Worm (Caenorhabditis elegans) whole organism, L2 larva: ENCODE data around the gene Y51H4A.5.

Experiments
- C34F6.9 ChIP-seq: fragments of 150-350 bp; optimal IDR thresholded peaks from 2 replicates; lab custom pipeline; 2014; ENCODE audit warnings: missing biosample characterization, missing genetic modification characterization
- F13H6.1 ChIP-seq: sonication (generic microtip); optimal IDR thresholded peaks from 2 replicates; lab custom pipeline; 2016; ENCODE audit warnings: missing genetic modification characterization, missing compliant biosample characterization
- R02D3.7 ChIP-seq: fragments of 150-350 bp; optimal IDR thresholded peaks from 2 replicates; lab custom pipeline; 2014; ENCODE audit warnings: missing biosample characterization, missing genetic modification characterization
- Y55F3AM.14 ChIP-seq: fragments of 200-800 bp; sonication (Bioruptor generic); optimal IDR thresholded peaks from 2 replicates; lab custom pipeline; 2018; ENCODE audit warnings: mild to moderate bottlenecking, missing genetic modification characterization, missing compliant biosample characterization
- ZK546.5 ChIP-seq: sonication (generic microtip); optimal IDR thresholded peaks from 2 replicates; lab custom pipeline; 2017; ENCODE audit warnings: missing biosample characterization, missing genetic modification characterization
- alr-1 ChIP-seq: fragments of 150-350 bp; optimal IDR thresholded peaks from 2 replicates; lab custom pipeline; 2014; ENCODE audit warnings: missing biosample characterization, missing genetic modification characterization
- aly-2 ChIP-seq: fragments of 150-350 bp; optimal IDR thresholded peaks from 2 replicates; lab custom pipeline; 2014; ENCODE audit warnings: missing biosample characterization, missing genetic modification characterization
- ama-1 ChIP-seq: fragments of 150-350 bp; optimal IDR thresholded peaks from 2 replicates; lab custom pipeline; 2018; ENCODE audit warnings: inconsistent platforms
- blmp-1 ChIP-seq: sonication (generic microtip); optimal IDR thresholded peaks from 2 replicates; lab custom pipeline; 2017; ENCODE audit warnings: missing genetic modification characterization, mild to moderate bottlenecking, missing compliant biosample characterization, antibody characterized with exemption, moderate library complexity; ENCODE audit not compliant: insufficient read depth
- ceh-16 ChIP-seq: fragments of 150-350 bp; optimal IDR thresholded peaks from 2 replicates; lab custom pipeline; 2014; ENCODE audit warnings: missing biosample characterization, missing genetic modification characterization
- ceh-82 ChIP-seq: fragments of 150-350 bp; optimal IDR thresholded peaks from 2 replicates; lab custom pipeline; 2014; ENCODE audit warnings: missing biosample characterization, missing genetic modification characterization
- crh-2 ChIP-seq: sonication (generic microtip); optimal IDR thresholded peaks from 2 replicates; lab custom pipeline; 2017; ENCODE audit warnings: missing biosample characterization, missing genetic modification characterization
- dmd-4 ChIP-seq: sonication (generic microtip); optimal IDR thresholded peaks from 2 replicates; lab custom pipeline; 2017; ENCODE audit warnings: missing biosample characterization, missing genetic modification characterization
- egl-27 ChIP-seq: sonication (generic microtip); optimal IDR thresholded peaks from 3 replicates; lab custom pipeline; 2017; ENCODE audit warnings: missing biosample characterization, missing genetic modification reagents, missing genetic modification characterization
- elt-1 ChIP-seq: fragments of 150-350 bp; optimal IDR thresholded peaks from 2 replicates; lab custom pipeline; 2014; ENCODE audit warnings: missing biosample characterization, missing genetic modification characterization
- elt-3 ChIP-seq: sonication (generic microtip); optimal IDR thresholded peaks from 2 replicates; lab custom pipeline; 2017; ENCODE audit warnings: missing biosample characterization, missing genetic modification characterization
- fos-1 ChIP-seq: fragments of 150-350 bp; optimal IDR thresholded peaks from 2 replicates; lab custom pipeline; 2014; ENCODE audit warnings: missing biosample characterization, missing genetic modification characterization
- gmeb-1 ChIP-seq: fragments of 150-350 bp; optimal IDR thresholded peaks from 2 replicates; lab custom pipeline; 2014; ENCODE audit warnings: missing biosample characterization, missing genetic modification characterization
- lin-11 ChIP-seq: fragments of 150-350 bp; sonication (generic microtip); optimal IDR thresholded peaks from 2 replicates; lab custom pipeline; 2014; ENCODE audit warnings: missing biosample characterization, missing genetic modification characterization, inconsistent platforms, mixed read lengths
- lin-13 ChIP-seq: fragments of 150-350 bp; optimal IDR thresholded peaks from 2 replicates; lab custom pipeline; 2014; ENCODE audit warnings: missing biosample characterization, missing genetic modification reagents, missing genetic modification characterization
- lin-39 ChIP-seq: fragments of 150-350 bp; optimal IDR thresholded peaks from 2 replicates; lab custom pipeline; 2014; ENCODE audit warnings: missing biosample characterization, missing genetic modification reagents, missing genetic modification characterization
- lsy-2 ChIP-seq, 2 experiments: fragments of 150-350 bp in 1 of 2; sonication (generic microtip) in 1 of 2; optimal IDR thresholded peaks; 2 replicates each; lab custom pipeline; 2014 to 2017; ENCODE audit warnings: missing biosample characterization in 2 of 2, missing genetic modification characterization in 2 of 2
- mab-5 ChIP-seq: fragments of 150-350 bp; optimal IDR thresholded peaks from 2 replicates; lab custom pipeline; 2014; ENCODE audit warnings: missing biosample characterization, missing genetic modification characterization
- mbf-1 ChIP-seq: sonication (generic microtip); optimal IDR thresholded peaks from 2 replicates; lab custom pipeline; 2017; ENCODE audit warnings: missing biosample characterization, missing genetic modification characterization
- mdl-1 ChIP-seq, 2 experiments: fragments of 150-350 bp in 1 of 2; sonication (generic microtip) in 1 of 2; optimal IDR thresholded peaks; 2 replicates each; lab custom pipeline; 2017; ENCODE audit warnings: missing biosample characterization in 2 of 2, missing genetic modification characterization in 2 of 2
- nhr-10 ChIP-seq: sonication (generic microtip); optimal IDR thresholded peaks from 2 replicates; lab custom pipeline; 2017; ENCODE audit warnings: missing biosample characterization, missing genetic modification characterization
- nhr-11 ChIP-seq: fragments of 150-350 bp; optimal IDR thresholded peaks from 2 replicates; lab custom pipeline; 2014; ENCODE audit warnings: missing biosample characterization, missing genetic modification characterization
- nhr-12 ChIP-seq: fragments of 150-350 bp; optimal IDR thresholded peaks from 2 replicates; lab custom pipeline; 2014; ENCODE audit warnings: missing biosample characterization, missing genetic modification characterization
- nhr-129 ChIP-seq: fragments of 150-350 bp; optimal IDR thresholded peaks from 2 replicates; lab custom pipeline; 2014; ENCODE audit warnings: missing biosample characterization, missing genetic modification characterization
- nhr-21 ChIP-seq: fragments of 150-350 bp; optimal IDR thresholded peaks from 2 replicates; lab custom pipeline; 2014; ENCODE audit warnings: missing biosample characterization, missing genetic modification characterization
- nhr-23 ChIP-seq: fragments of 150-350 bp; optimal IDR thresholded peaks from 2 replicates; lab custom pipeline; 2014; ENCODE audit warnings: missing biosample characterization, missing genetic modification reagents, missing genetic modification characterization
- nhr-237 ChIP-seq: fragments of 150-350 bp; optimal IDR thresholded peaks from 2 replicates; lab custom pipeline; 2014; ENCODE audit warnings: missing biosample characterization, missing genetic modification characterization
- nhr-25 ChIP-seq: fragments of 150-350 bp; sonication (generic microtip); optimal IDR thresholded peaks from 3 replicates; lab custom pipeline; 2014; ENCODE audit warnings: missing biosample characterization, missing genetic modification characterization
- nhr-6 ChIP-seq: fragments of 150-350 bp; optimal IDR thresholded peaks from 2 replicates; lab custom pipeline; 2014; ENCODE audit warnings: missing biosample characterization, missing genetic modification characterization
- nhr-77 ChIP-seq: fragments of 150-350 bp; optimal IDR thresholded peaks from 2 replicates; lab custom pipeline; 2014; ENCODE audit warnings: missing biosample characterization, missing genetic modification characterization
- peb-1 ChIP-seq: fragments of 150-350 bp; optimal IDR thresholded peaks from 2 replicates; lab custom pipeline; 2014; ENCODE audit warnings: missing biosample characterization, missing genetic modification characterization
- sem-4 ChIP-seq: fragments of 150-350 bp; optimal IDR thresholded peaks from 2 replicates; lab custom pipeline; 2014; ENCODE audit warnings: missing biosample characterization, missing genetic modification reagents, missing genetic modification characterization
- skn-1 ChIP-seq: sonication (generic microtip); optimal IDR thresholded peaks from 2 replicates; lab custom pipeline; 2017; ENCODE audit warnings: missing biosample characterization, missing genetic modification characterization
- sma-3 ChIP-seq: sonication (generic microtip); optimal IDR thresholded peaks from 2 replicates; lab custom pipeline; 2016; ENCODE audit warnings: missing genetic modification reagents, missing genetic modification characterization, missing compliant biosample characterization
- sma-9 ChIP-seq, 2 experiments: fragments of 150-350 bp in 1 of 2; sonication (generic microtip) in 1 of 2; optimal IDR thresholded peaks; 2 replicates each; lab custom pipeline; 2014 to 2016; ENCODE audit warnings: missing genetic modification characterization in 2 of 2, mild to moderate bottlenecking in 1 of 2, missing biosample characterization in 1 of 2, missing compliant biosample characterization in 1 of 2, missing genetic modification reagents in 1 of 2, moderate library complexity in 1 of 2
- snpc-4 ChIP-seq: fragments of 150-350 bp; optimal IDR thresholded peaks from 2 replicates; lab custom pipeline; 2014; ENCODE audit warnings: missing biosample characterization, missing genetic modification characterization
- unc-39 ChIP-seq: fragments of 150-350 bp; optimal IDR thresholded peaks from 2 replicates; lab custom pipeline; 2014; ENCODE audit warnings: missing biosample characterization, missing genetic modification characterization
- unc-55 ChIP-seq: fragments of 150-350 bp; sonication (generic microtip); optimal IDR thresholded peaks from 3 replicates; lab custom pipeline; 2014; ENCODE audit warnings: missing biosample characterization, missing genetic modification reagents, missing genetic modification characterization
- unc-62 ChIP-seq: fragments of 150-350 bp; optimal IDR thresholded peaks from 2 replicates; lab custom pipeline; 2014; ENCODE audit warnings: missing biosample characterization, missing genetic modification reagents, missing genetic modification characterization
- zag-1 ChIP-seq: fragments of 150-350 bp; optimal IDR thresholded peaks from 2 replicates; lab custom pipeline; 2014; ENCODE audit warnings: missing biosample characterization, missing genetic modification characterization
- ztf-1 ChIP-seq: fragments of 200-800 bp; sonication (Bioruptor generic); conservative IDR thresholded peaks from 2 replicates; pipeline ENCODE4 v1.3.6; 2022; ENCODE audit warnings: missing genetic modification characterization, missing compliant biosample characterization
- ztf-11 ChIP-seq: sonication (generic microtip); optimal IDR thresholded peaks from 2 replicates; lab custom pipeline; 2017; ENCODE audit warnings: missing biosample characterization, missing genetic modification characterization
- ztf-4 ChIP-seq: fragments of 150-350 bp; optimal IDR thresholded peaks from 2 replicates; lab custom pipeline; 2014; ENCODE audit warnings: missing biosample characterization, missing genetic modification characterization

The Y51H4A.5 gene

ce11 chrIV:16498031-16498442 is 27.9 kb downstream of the Y51H4A.5 start:
- TF ChIP-seq gmeb-1 (tag; lab: Kevin White, UChicago), result no peak
- TF ChIP-seq nhr-25, result peak; percentile 54
- TF ChIP-seq lin-13 (GFP tag; lab: Kevin White, UChicago), result peak; percentile 42
- TF ChIP-seq nhr-12 (tag; lab: Kevin White, UChicago), result no peak
- TF ChIP-seq nhr-21 (tag; lab: Kevin White, UChicago), result peak; percentile 52
- TF ChIP-seq Y55F3AM.14, result no peak
- TF ChIP-seq lsy-2 (tag; optimal IDR thresholded peaks at IDR 0.05; lab: Kevin White, UChicago), result peak; percentile 7 to 69
- TF ChIP-seq C34F6.9 (tag; lab: Kevin White, UChicago), result peak; percentile 79
- no peak for TF ChIP-seq lin-11 (tag; lab: Kevin White, UChicago)
- no peak for TF ChIP-seq lin-39
- TF ChIP-seq egl-27 (tag; lab: Kevin White, UChicago), result peak; percentile 31
- TF ChIP-seq nhr-11 (tag; lab: Kevin White, UChicago), result no peak
- TF ChIP-seq fos-1 (tag; lab: Kevin White, UChicago), result peak; percentile 44
- peak; percentile 66 for TF ChIP-seq nhr-6 (tag; lab: Kevin White, UChicago)
- peak; percentile 94 for TF ChIP-seq F13H6.1 (tag; lab: Kevin White, UChicago)
- no peak for TF ChIP-seq aly-2 (tag; lab: Kevin White, UChicago)
- peak; percentile 87 for TF ChIP-seq sem-4 (tag; lab: Kevin White, UChicago)
- no peak for TF ChIP-seq nhr-237 (tag; lab: Kevin White, UChicago)
- TF ChIP-seq ceh-16 (tag; lab: Kevin White, UChicago), result no peak
- no peak for TF ChIP-seq R02D3.7
- TF ChIP-seq crh-2 (tag; lab: Kevin White, UChicago), result peak; percentile 72
- TF ChIP-seq elt-3 (tag; lab: Kevin White, UChicago), result no peak
- TF ChIP-seq ztf-4 (tag; lab: Kevin White, UChicago), result peak; percentile 34
- TF ChIP-seq skn-1 (tag; lab: Kevin White, UChicago), result no peak
- TF ChIP-seq nhr-77, result no peak
- TF ChIP-seq ceh-82 (tag; lab: Kevin White, UChicago), result no peak
- peak in 1 of 2 experiments; percentile 9 for TF ChIP-seq mdl-1 (tag; optimal IDR thresholded peaks at IDR 0.05; lab: Kevin White, UChicago)
- peak; percentile 42 for TF ChIP-seq unc-55 (GFP tag; lab: Kevin White, UChicago)
- TF ChIP-seq elt-1 (tag; lab: Kevin White, UChicago), result no peak
- no peak for TF ChIP-seq blmp-1
- TF ChIP-seq ama-1 (lab: Kevin White, UChicago), result no peak
- TF ChIP-seq sma-9 (GFP tag; optimal IDR thresholded peaks at IDR 0.05; lab: Kevin White, UChicago), result peak; percentile 74
- TF ChIP-seq sma-9 (tag; optimal IDR thresholded peaks at IDR 0.05; lab: Kevin White, UChicago), result no peak
- no peak for TF ChIP-seq alr-1
- peak; percentile 78 for TF ChIP-seq nhr-129 (tag; lab: Kevin White, UChicago)
- no peak for TF ChIP-seq mbf-1
- no peak for TF ChIP-seq snpc-4 (tag; lab: Kevin White, UChicago)
- no peak for TF ChIP-seq unc-39 (tag; lab: Kevin White, UChicago)
- no peak for TF ChIP-seq peb-1 (tag; lab: Kevin White, UChicago)
- TF ChIP-seq ztf-1 (GFP tag; lab: Robert Waterston, UW), result no peak
- no peak for TF ChIP-seq nhr-23 (tag; lab: Kevin White, UChicago)
- TF ChIP-seq unc-62 (GFP tag; lab: Kevin White, UChicago), result peak; percentile 4
- TF ChIP-seq nhr-10 (tag; lab: Kevin White, UChicago), result no peak
- TF ChIP-seq zag-1 (tag; lab: Kevin White, UChicago), result peak; percentile 59
- no peak for TF ChIP-seq ZK546.5 (tag; lab: Kevin White, UChicago)
- TF ChIP-seq dmd-4 (tag; lab: Kevin White, UChicago), result no peak
- peak; percentile 59 for TF ChIP-seq sma-3 (GFP tag; lab: Kevin White, UChicago)
- TF ChIP-seq ztf-11 (tag; lab: Kevin White, UChicago), result no peak
- TF ChIP-seq mab-5, result peak; percentile 50
- TF ChIP-seq, all 48 proteins: peak for 20
